Worm (Caenorhabditis elegans) whole organism, late embryonic: ENCODE results near the gene srh-231.
"Not testable (repeated sequence)": the region's sequence is repeated elsewhere in the genome, so short reads cannot be mapped to it uniquely, and the experiment has no call there.

Experiments
- C38D4.7 ChIP-seq: fragments of 200-800 bp; sonication (Bioruptor generic); optimal IDR thresholded peaks from 2 replicates; lab custom pipeline; 2018; ENCODE audit warnings: mild to moderate bottlenecking, missing genetic modification characterization, moderate library complexity, missing compliant biosample characterization
- K02D7.2 ChIP-seq: sonication (generic microtip); optimal IDR thresholded peaks from 2 replicates; lab custom pipeline; 2017; ENCODE audit warnings: mild to moderate bottlenecking, missing genetic modification characterization, missing compliant biosample characterization
- ahr-1 ChIP-seq: sonication (generic microtip); optimal IDR thresholded peaks from 2 replicates; lab custom pipeline; 2016; ENCODE audit warnings: missing genetic modification characterization, missing compliant biosample characterization
- ceh-19 ChIP-seq: fragments of 200-800 bp; sonication (Bioruptor generic); optimal IDR thresholded peaks from 2 replicates; lab custom pipeline; 2018; ENCODE audit warnings: mild to moderate bottlenecking, missing genetic modification characterization, missing compliant biosample characterization
- ceh-22 ChIP-seq: sonication (generic microtip); optimal IDR thresholded peaks from 2 replicates; lab custom pipeline; 2017; ENCODE audit warnings: missing biosample characterization, missing genetic modification characterization
- ceh-9 ChIP-seq: sonication (generic microtip); optimal IDR thresholded peaks from 2 replicates; lab custom pipeline; 2016; ENCODE audit warnings: mild to moderate bottlenecking, missing genetic modification characterization, inconsistent platforms, missing compliant biosample characterization
- che-1 ChIP-seq: sonication (generic microtip); optimal IDR thresholded peaks from 2 replicates; lab custom pipeline; 2016; ENCODE audit warnings: mild to moderate bottlenecking, missing genetic modification characterization, missing compliant biosample characterization
- dmd-4 ChIP-seq: sonication (generic microtip); optimal IDR thresholded peaks from 2 replicates; lab custom pipeline; 2016; ENCODE audit warnings: borderline replicate concordance, missing genetic modification characterization, missing compliant biosample characterization
- elt-4 ChIP-seq: sonication (generic microtip); optimal IDR thresholded peaks from 2 replicates; lab custom pipeline; 2016; ENCODE audit warnings: missing genetic modification characterization, missing compliant biosample characterization
- hlh-30 ChIP-seq: sonication (generic microtip); optimal IDR thresholded peaks from 2 replicates; lab custom pipeline; 2017; ENCODE audit warnings: antibody characterized with exemption, missing genetic modification characterization, missing compliant biosample characterization; ENCODE audit not compliant: insufficient read depth
- hlh-6 ChIP-seq: sonication (generic microtip); optimal IDR thresholded peaks from 2 replicates; lab custom pipeline; 2016; ENCODE audit warnings: missing genotype, missing genetic modification characterization, missing compliant biosample characterization
- lin-11 ChIP-seq: fragments of 200-800 bp; sonication (Bioruptor generic); optimal IDR thresholded peaks from 2 replicates; lab custom pipeline; 2018; ENCODE audit warnings: mild to moderate bottlenecking, missing genetic modification characterization, missing compliant biosample characterization
- nfya-1 ChIP-seq: sonication (generic microtip); optimal IDR thresholded peaks from 2 replicates; lab custom pipeline; 2017; ENCODE audit warnings: missing genetic modification characterization, mild to moderate bottlenecking, missing compliant biosample characterization, antibody characterized with exemption, moderate library complexity
- npax-4 ChIP-seq: sonication (generic microtip); optimal IDR thresholded peaks from 2 replicates; lab custom pipeline; 2016; ENCODE audit warnings: missing genetic modification characterization, missing compliant biosample characterization
- pag-3 ChIP-seq: sonication (generic microtip); optimal IDR thresholded peaks from 2 replicates; lab custom pipeline; 2016; ENCODE audit warnings: missing compliant biosample characterization, missing genetic modification characterization, borderline replicate concordance
- pha-4 ChIP-seq: fragments of 150-350 bp; optimal IDR thresholded peaks from 2 replicates; lab custom pipeline; 2018; ENCODE audit warnings: missing biosample characterization, missing genetic modification reagents, missing genetic modification characterization
- pqm-1 ChIP-seq: sonication (generic microtip); optimal IDR thresholded peaks from 2 replicates; lab custom pipeline; 2016; ENCODE audit warnings: missing genetic modification characterization, missing compliant biosample characterization
- rnt-1 ChIP-seq: sonication (generic microtip); optimal IDR thresholded peaks from 2 replicates; lab custom pipeline; 2016; ENCODE audit warnings: missing genetic modification characterization, missing compliant biosample characterization
- sdc-2 ChIP-seq: sonication (generic microtip); optimal IDR thresholded peaks from 2 replicates; lab custom pipeline; 2016; ENCODE audit warnings: missing genotype, missing genetic modification characterization, missing compliant biosample characterization
- syd-9 ChIP-seq: sonication (generic microtip); optimal IDR thresholded peaks from 2 replicates; lab custom pipeline; 2016; ENCODE audit warnings: mild to moderate bottlenecking, missing genetic modification characterization, moderate library complexity, missing compliant biosample characterization
- ttx-3 ChIP-seq: sonication (generic microtip); optimal IDR thresholded peaks from 2 replicates; lab custom pipeline; 2016; ENCODE audit warnings: missing genetic modification reagents, missing genetic modification characterization, missing compliant biosample characterization
- unc-42 ChIP-seq: sonication (generic microtip); optimal IDR thresholded peaks from 2 replicates; lab custom pipeline; 2016; ENCODE audit warnings: missing genotype, missing genetic modification characterization, missing compliant biosample characterization
- unc-55 ChIP-seq: sonication (generic microtip); optimal IDR thresholded peaks from 2 replicates; lab custom pipeline; 2017; ENCODE audit warnings: missing biosample characterization, missing genetic modification reagents, missing genetic modification characterization
- unc-86 ChIP-seq: sonication (generic microtip); optimal IDR thresholded peaks from 2 replicates; lab custom pipeline; 2016; ENCODE audit warnings: missing genetic modification characterization, missing compliant biosample characterization
- zip-5 ChIP-seq: sonication (generic microtip); optimal IDR thresholded peaks from 2 replicates; lab custom pipeline; 2016; ENCODE audit warnings: missing genetic modification characterization, missing compliant biosample characterization

The srh-231 gene

ce11 chrV:7320909-7321308 is 31.1 kb downstream of the srh-231 start, which contains the start of gene lmd-4:
TSS of gene lmd-4 (minus strand) at chrV:7321009.
- no peak for TF ChIP-seq hlh-6 (tag; lab: Kevin White, UChicago)
- no peak for TF ChIP-seq unc-42 (tag; lab: Kevin White, UChicago)

- no peak for TF ChIP-seq C38D4.7
- TF ChIP-seq hlh-6 (tag; lab: Kevin White, UChicago) = no peak
- no peak for TF ChIP-seq ceh-9
- no peak for TF ChIP-seq ttx-3
- TF ChIP-seq zip-5 (tag; lab: Kevin White, UChicago) = no peak
- TF ChIP-seq pag-3 = no peak
- TF ChIP-seq lin-11 (tag; lab: Kevin White, UChicago) = no peak
- TF ChIP-seq npax-4 (tag; lab: Kevin White, UChicago) = no peak
- no peak for TF ChIP-seq unc-86 (tag; lab: Kevin White, UChicago)
- TF ChIP-seq dmd-4 (tag; lab: Kevin White, UChicago) = no peak
- no peak for TF ChIP-seq unc-55
- no peak for TF ChIP-seq pqm-1 (tag; lab: Kevin White, UChicago)
- TF ChIP-seq ceh-22 = no peak
- TF ChIP-seq elt-4 (tag; lab: Kevin White, UChicago) = no peak
- TF ChIP-seq che-1 (tag; lab: Kevin White, UChicago) = no peak
Observed at ce11 chrV:7313233-7313632, 38.8 kb downstream of the srh-231 start, which contains the start of gene srx-6. TSS of gene srx-6 (minus strand) at chrV:7313333.

- TF ChIP-seq sdc-2 (tag; lab: Kevin White, UChicago) = no peak
- no peak for TF ChIP-seq ceh-22
- no peak for TF ChIP-seq rnt-1 (tag; lab: Kevin White, UChicago)
- TF ChIP-seq pha-4 (tag; lab: Kevin White, UChicago) = no peak
- TF ChIP-seq hlh-30 (tag; lab: Kevin White, UChicago) = no peak
- no peak for TF ChIP-seq npax-4 (tag; lab: Kevin White, UChicago)
- TF ChIP-seq elt-4 (tag; lab: Kevin White, UChicago) = no peak
- no peak for TF ChIP-seq ahr-1 (tag; lab: Kevin White, UChicago)
- TF ChIP-seq ttx-3 = no peak
- TF ChIP-seq ceh-19 (GFP tag; lab: Kevin White, UChicago) = no peak
- TF ChIP-seq syd-9 (tag; lab: Kevin White, UChicago) = no peak
- TF ChIP-seq zip-5 (tag; lab: Kevin White, UChicago) = no peak
- no peak for TF ChIP-seq pqm-1 (tag; lab: Kevin White, UChicago)
- TF ChIP-seq hlh-6 (tag; lab: Kevin White, UChicago) = no peak
- TF ChIP-seq unc-86 (tag; lab: Kevin White, UChicago) = no peak
Observed at ce11 chrV:7307089-7307488, 44.9 kb downstream of the srh-231 start, which contains the start of gene F07G11.1. TSS of gene F07G11.1 (plus strand) at chrV:7307389.

ce11 chrV:7304506-7304905 is 47.5 kb downstream of the srh-231 start, which contains the start of gene F07G11.2:
TSS of gene F07G11.2 (plus strand) at chrV:7304806.
- not testable (repeated sequence) for TF ChIP-seq K02D7.2, nfya-1, lin-11 (tag; lab: Kevin White, UChicago)
